Worm (Caenorhabditis elegans): ENCODE measurements around the gene Y17D7B.10.

Y17D7B.10 gene

DNA sequence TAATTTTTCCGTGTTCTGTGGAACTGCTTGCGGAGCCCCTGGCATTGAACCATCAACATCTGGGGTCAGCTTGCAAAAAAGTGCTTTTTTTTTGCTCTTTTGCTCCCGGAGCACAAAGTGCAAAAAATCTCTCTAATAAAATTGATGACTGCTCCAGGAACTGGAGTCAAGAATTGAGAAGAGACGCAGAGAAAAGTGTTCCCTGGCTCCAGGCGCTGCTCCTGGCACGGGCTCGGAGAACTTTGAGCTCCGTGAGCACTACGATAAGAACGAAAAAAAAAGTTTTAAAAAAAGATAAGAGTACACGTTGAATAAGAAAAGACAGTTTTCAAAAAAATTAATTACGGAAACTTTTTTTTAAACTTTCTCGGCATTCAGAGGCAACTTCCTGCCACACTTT is 769 bp upstream of the Y17D7B.10 start:
- no peak for TF ChIP-seq lin-11 (tag; optimal IDR thresholded peaks at IDR 0.05)
- TF ChIP-seq tbx-2 (tag; optimal IDR thresholded peaks at IDR 0.05) = no peak
- no peak for TF ChIP-seq sdc-2 (tag; optimal IDR thresholded peaks at IDR 0.05)
- no peak for TF ChIP-seq ref-2 (tag; optimal IDR thresholded peaks at IDR 0.05)
- TF ChIP-seq elt-2 (tag; optimal IDR thresholded peaks at IDR 0.05) = no peak
- no peak for TF ChIP-seq hlh-30 (tag; optimal IDR thresholded peaks at IDR 0.05; ENCODE audit: insufficient read depth)
- no peak for TF ChIP-seq ahr-1 (tag; optimal IDR thresholded peaks at IDR 0.05)
- TF ChIP-seq C38D4.7 (GFP tag; optimal IDR thresholded peaks at IDR 0.05) = no peak
- no peak for TF ChIP-seq nhr-232 (tag; optimal IDR thresholded peaks at IDR 0.05)
- no peak for TF ChIP-seq ceh-24 (tag; optimal IDR thresholded peaks at IDR 0.05)
- TF ChIP-seq ztf-16 (tag; optimal IDR thresholded peaks at IDR 0.05) = no peak
- TF ChIP-seq F13H6.1 (tag; optimal IDR thresholded peaks at IDR 0.05) = no peak
- TF ChIP-seq K02D7.2 (tag; optimal IDR thresholded peaks at IDR 0.05) = no peak
- TF ChIP-seq ama-1 (optimal IDR thresholded peaks at IDR 0.05) = no peak
- no peak for TF ChIP-seq che-1 (tag; optimal IDR thresholded peaks at IDR 0.05)
- TF ChIP-seq dve-1 (tag; optimal IDR thresholded peaks at IDR 0.05) = no peak
- no peak for TF ChIP-seq C08G9.2 (tag; optimal IDR thresholded peaks at IDR 0.05)

- TF ChIP-seq nhr-11 (tag; optimal IDR thresholded peaks at IDR 0.05) (no peak), ceh-30 (tag; optimal IDR thresholded peaks at IDR 0.05) (no peak), npax-4 (tag; optimal IDR thresholded peaks at IDR 0.05) (no peak), fkh-6 (tag; optimal IDR thresholded peaks at IDR 0.05) (no peak), eyg-1 (tag; optimal IDR thresholded peaks at IDR 0.05) (no peak), mec-3 (tag; optimal IDR thresholded peaks at IDR 0.05; ENCODE audit: borderline replicate concordance) (no peak)
Measured at ce11 chrV:18786694-18787093, 3.2 kb downstream of the Y17D7B.10 start, which contains the start of gene Y17D7B.3. TSS of gene Y17D7B.3 (minus strand) at chrV:18786794.

- TF ChIP-seq pax-1 (tag; optimal IDR thresholded peaks at IDR 0.05) (no peak), tbx-2 (tag; optimal IDR thresholded peaks at IDR 0.05) (no peak), ceh-34 (tag; optimal IDR thresholded peaks at IDR 0.05) (no peak), elt-4 (tag; optimal IDR thresholded peaks at IDR 0.05) (no peak), ceh-18 (tag; optimal IDR thresholded peaks at IDR 0.05) (no peak), pha-4 (tag; optimal IDR thresholded peaks at IDR 0.05) (no peak), pros-1 (tag; optimal IDR thresholded peaks at IDR 0.05) (no peak), hlh-6 (tag; optimal IDR thresholded peaks at IDR 0.05) (no peak), odd-2 (tag; optimal IDR thresholded peaks at IDR 0.05) (no peak), unc-55 (GFP tag; optimal IDR thresholded peaks at IDR 0.05) (no peak), Y22D7AL.16 (tag; optimal IDR thresholded peaks at IDR 0.05) (no peak), hlh-15 (tag; optimal IDR thresholded peaks at IDR 0.05) (no peak), unc-86 (tag; optimal IDR thresholded peaks at IDR 0.05) (no peak), ahr-1 (tag; optimal IDR thresholded peaks at IDR 0.05) (no peak), ets-4 (tag; optimal IDR thresholded peaks at IDR 0.05) (no peak), hlh-30 (tag; optimal IDR thresholded peaks at IDR 0.05; ENCODE audit: insufficient read depth) (no peak), ceh-31 (tag; optimal IDR thresholded peaks at IDR 0.05) (no peak), T23F11.4 (GFP tag; optimal IDR thresholded peaks at IDR 0.05) (no peak)
Measured at ce11 chrV:18787417-18787918, 4.0 kb downstream of the Y17D7B.10 start, which contains the start of gene Y17D7B.2. TSS of gene Y17D7B.2 (plus strand) at chrV:18787739.

ce11 chrV:18790658-18791057 is 7.1 kb downstream of the Y17D7B.10 start, which contains the start of gene nhr-231:
TSS of gene nhr-231 (plus strand) at chrV:18790958.
- TF ChIP-seq unc-86 (tag; optimal IDR thresholded peaks at IDR 0.05) (no peak), fkh-10 (GFP tag; optimal IDR thresholded peaks at IDR 0.05) (no peak), ceh-22 (tag; optimal IDR thresholded peaks at IDR 0.05) (no peak), hlh-30 (tag; optimal IDR thresholded peaks at IDR 0.05; ENCODE audit: insufficient read depth) (no peak), sdc-2 (tag; optimal IDR thresholded peaks at IDR 0.05) (no peak), ceh-34 (tag; optimal IDR thresholded peaks at IDR 0.05) (no peak)
